Fruit fly (Drosophila melanogaster) whole organism, embryonic: ENCODE data around the gene Snx17.

Experiments used
- Atf-2 ChIP-seq: fragments of 200-800 bp; sonication (Bioruptor generic); optimal IDR thresholded peaks from 2 replicates; lab custom pipeline; 2016; ENCODE audit warnings: missing biosample characterization, missing genetic modification characterization
- BEAF-32 ChIP-seq: fragments of 200-800 bp; sonication (Bioruptor generic); optimal IDR thresholded peaks from 3 replicates; lab custom pipeline; 2017; ENCODE audit warnings: missing biosample characterization, missing genetic modification characterization, mild to moderate bottlenecking, moderate library complexity, missing genetic modification reagents
- CG10267 ChIP-seq: fragments of 200-800 bp; sonication (Bioruptor generic); optimal IDR thresholded peaks from 2 replicates; lab custom pipeline; 2018; ENCODE audit warnings: missing biosample characterization, mild to moderate bottlenecking, missing genetic modification characterization, moderate library complexity
- CG10565 ChIP-seq: fragments of 200-800 bp; sonication (Bioruptor generic); optimal IDR thresholded peaks from 3 replicates; lab custom pipeline; 2016; ENCODE audit warnings: missing biosample characterization, mild to moderate bottlenecking, missing genetic modification characterization
- CG11696 ChIP-seq: fragments of 200-800 bp; sonication (Bioruptor generic); IDR thresholded peaks from 2 replicates; pipeline ENCODE4 v1.3.6; 2022; ENCODE audit warnings: missing biosample characterization, missing genetic modification characterization
- CG11723 ChIP-seq: fragments of 200-800 bp; sonication (Bioruptor generic); optimal IDR thresholded peaks from 2 replicates; lab custom pipeline; 2017; ENCODE audit warnings: missing biosample characterization, mild to moderate bottlenecking, missing genetic modification characterization
- CG12299 ChIP-seq: fragments of 200-800 bp; sonication (Bioruptor generic); optimal IDR thresholded peaks from 2 replicates; lab custom pipeline; 2018; ENCODE audit warnings: missing biosample characterization, mild to moderate bottlenecking, missing genetic modification characterization
- CG12391 ChIP-seq: fragments of 200-800 bp; sonication (Bioruptor generic); optimal IDR thresholded peaks from 3 replicates; lab custom pipeline; 2018; ENCODE audit warnings: missing biosample characterization, mild to moderate bottlenecking, missing genetic modification characterization, moderate library complexity
- CG14860 ChIP-seq: fragments of 200-800 bp; sonication (Bioruptor generic); IDR thresholded peaks from 3 replicates; pipeline ENCODE4 v1.3.6; 2022; ENCODE audit warnings: missing biosample characterization, missing genetic modification characterization; ENCODE audit not compliant: partially characterized antibody
- CG15011 ChIP-seq: fragments of 200-800 bp; sonication (Bioruptor generic); optimal IDR thresholded peaks from 3 replicates; lab custom pipeline; 2018; ENCODE audit warnings: missing biosample characterization, mild to moderate bottlenecking, missing genetic modification characterization
- CG15073 ChIP-seq: fragments of 200-800 bp; sonication (Bioruptor generic); optimal IDR thresholded peaks from 2 replicates; lab custom pipeline; 2016; ENCODE audit warnings: missing biosample characterization, missing genetic modification characterization
- CG17359 ChIP-seq: fragments of 200-800 bp; sonication (Bioruptor generic); optimal IDR thresholded peaks from 3 replicates; lab custom pipeline; 2018; ENCODE audit warnings: missing biosample characterization, mild to moderate bottlenecking, missing genetic modification characterization, moderate library complexity
- CG30020 ChIP-seq: fragments of 200-800 bp; optimal IDR thresholded peaks from 2 replicates; lab custom pipeline; 2019; ENCODE audit warnings: missing biosample characterization, mild to moderate bottlenecking, missing genetic modification characterization, moderate library complexity
- CG32772 ChIP-seq: fragments of 200-800 bp; sonication (Bioruptor generic); IDR thresholded peaks from 2 replicates; pipeline ENCODE4 v1.3.6; 2022; ENCODE audit warnings: missing biosample characterization, missing genetic modification characterization
- CG6254 ChIP-seq: fragments of 200-800 bp; sonication (Bioruptor generic); optimal IDR thresholded peaks from 3 replicates; lab custom pipeline; 2017; ENCODE audit warnings: mild to moderate bottlenecking, missing biosample characterization, missing genetic modification reagents, missing genetic modification characterization
- CG6791 ChIP-seq: fragments of 200-800 bp; sonication (Bioruptor generic); IDR thresholded peaks from 3 replicates; pipeline ENCODE4 v1.3.6; 2022; ENCODE audit warnings: missing biosample characterization, missing genetic modification characterization; ENCODE audit not compliant: partially characterized antibody
- CG6813 ChIP-seq: fragments of 200-800 bp; sonication (Bioruptor generic); optimal IDR thresholded peaks from 2 replicates; lab custom pipeline; 2017; ENCODE audit warnings: missing biosample characterization, missing genetic modification characterization, mild to moderate bottlenecking, moderate library complexity, missing genetic modification reagents
- CG8359 ChIP-seq: fragments of 200-800 bp; sonication (Bioruptor generic); optimal IDR thresholded peaks from 2 replicates; lab custom pipeline; 2017; ENCODE audit warnings: missing biosample characterization, mild to moderate bottlenecking, missing genetic modification characterization, borderline replicate concordance
- CG8478 ChIP-seq: fragments of >200 bp; optimal IDR thresholded peaks from 2 replicates; lab custom pipeline; 2018
- CTCF ChIP-seq: fragments of 200-800 bp; sonication (Bioruptor generic); optimal IDR thresholded peaks from 2 replicates; lab custom pipeline; 2017; ENCODE audit warnings: missing biosample characterization, mild to moderate bottlenecking, missing genetic modification characterization, moderate library complexity
- Dek ChIP-seq: fragments of 200-800 bp; sonication (Bioruptor generic); optimal IDR thresholded peaks from 3 replicates; lab custom pipeline; 2019; ENCODE audit warnings: missing biosample characterization, mild to moderate bottlenecking, missing genetic modification characterization, moderate library complexity
- Dfd ChIP-seq, 2 experiments: fragments of >200 bp; optimal IDR thresholded peaks; 2 replicates each; lab custom pipeline; 2017; ENCODE audit warnings: missing biosample characterization in 2 of 2, missing genetic modification characterization in 2 of 2
- Dip2 ChIP-seq: fragments of 200-800 bp; sonication (Bioruptor generic); IDR thresholded peaks from 2 replicates; pipeline ENCODE4 v1.3.6; 2022; ENCODE audit warnings: missing biosample characterization, missing genetic modification characterization
- Dll ChIP-seq: fragments of 200-800 bp; sonication (Bioruptor generic); IDR thresholded peaks from 4 replicates; pipeline ENCODE4 v1.3.6; 2022; ENCODE audit warnings: missing biosample characterization, missing genetic modification characterization; ENCODE audit not compliant: partially characterized antibody
- E2f2 ChIP-seq: fragments of 200-800 bp; sonication (Bioruptor generic); IDR thresholded peaks from 2 replicates; pipeline ENCODE4 v1.3.6; 2022; ENCODE audit warnings: missing biosample characterization, missing genetic modification characterization
- ERR ChIP-seq: fragments of 200-800 bp; sonication (Bioruptor generic); optimal IDR thresholded peaks from 2 replicates; lab custom pipeline; 2016; ENCODE audit warnings: missing biosample characterization, missing genetic modification characterization
- Ets97D ChIP-seq: fragments of 200-800 bp; sonication (Bioruptor generic); optimal IDR thresholded peaks from 3 replicates; lab custom pipeline; 2016; ENCODE audit warnings: missing biosample characterization, missing genetic modification characterization
- Hey ChIP-seq: fragments of 200-800 bp; sonication (Bioruptor generic); optimal IDR thresholded peaks from 3 replicates; lab custom pipeline; 2018; ENCODE audit warnings: missing biosample characterization, mild to moderate bottlenecking, missing genetic modification characterization
- Lim3 ChIP-seq: fragments of 200-800 bp; sonication (Bioruptor generic); IDR thresholded peaks from 2 replicates; pipeline ENCODE4 v1.3.6; 2022; ENCODE audit warnings: missing biosample characterization, missing genetic modification characterization
- Tbp ChIP-seq: fragments of >200 bp; optimal IDR thresholded peaks from 2 replicates; lab custom pipeline; 2018; ENCODE audit warnings: missing biosample characterization, missing genetic modification characterization
- Trl ChIP-seq, 3 experiments: fragments of >200 bp in 2 of 3; fragments of 200-800 bp in 1 of 3; sonication (Bioruptor generic) in 1 of 3; optimal IDR thresholded peaks; 2 replicates in 1 of 3; 3 replicates in 2 of 3; lab custom pipeline; 2016 to 2017; ENCODE audit warnings: missing biosample characterization in 1 of 3, missing genetic modification characterization in 1 of 3
- ac ChIP-seq: fragments of 200-800 bp; sonication (Bioruptor generic); optimal IDR thresholded peaks from 3 replicates; lab custom pipeline; 2017; ENCODE audit warnings: missing biosample characterization, mild to moderate bottlenecking, missing genetic modification characterization
- amos ChIP-seq: fragments of 200-800 bp; sonication (Bioruptor generic); IDR thresholded peaks from 2 replicates; pipeline ENCODE4 v1.3.6; 2022; ENCODE audit warnings: missing biosample characterization, missing genetic modification characterization; ENCODE audit not compliant: partially characterized antibody
- cato ChIP-seq: fragments of 200-800 bp; sonication (Bioruptor generic); optimal IDR thresholded peaks from 2 replicates; lab custom pipeline; 2016; ENCODE audit warnings: missing biosample characterization, missing genetic modification characterization, borderline replicate concordance
- croc ChIP-seq: fragments of 200-800 bp; sonication (Bioruptor generic); conservative IDR thresholded peaks from 3 replicates; pipeline ENCODE4 v1.3.6; 2022; ENCODE audit warnings: missing biosample characterization, missing genetic modification characterization
- emc ChIP-seq: fragments of 200-800 bp; sonication (Bioruptor generic); optimal IDR thresholded peaks from 2 replicates; lab custom pipeline; 2016; ENCODE audit warnings: missing biosample characterization, missing genetic modification characterization
- esg ChIP-seq: fragments of 200-800 bp; sonication (Bioruptor generic); conservative IDR thresholded peaks from 2 replicates; pipeline ENCODE4 v1.3.6; 2022; ENCODE audit warnings: missing biosample characterization, missing genetic modification characterization
- eve ChIP-seq, 2 experiments: fragments of >200 bp; optimal IDR thresholded peaks; 2 replicates each; lab custom pipeline; 2017; ENCODE audit warnings: missing biosample characterization in 2 of 2, missing genetic modification characterization in 2 of 2
- ewg ChIP-seq: fragments of 200-800 bp; sonication (Bioruptor generic); optimal IDR thresholded peaks from 3 replicates; lab custom pipeline; 2017; ENCODE audit warnings: mild to moderate bottlenecking, missing biosample characterization, missing genetic modification reagents, missing genetic modification characterization
- fd64A ChIP-seq: fragments of 200-800 bp; sonication (Bioruptor generic); optimal IDR thresholded peaks from 3 replicates; lab custom pipeline; 2018; ENCODE audit warnings: missing biosample characterization, mild to moderate bottlenecking, missing genetic modification characterization
- ftz-f1 ChIP-seq: fragments of 200-800 bp; sonication (Bioruptor generic); optimal IDR thresholded peaks from 2 replicates; lab custom pipeline; 2016; ENCODE audit warnings: missing biosample characterization, missing genetic modification characterization
- gce ChIP-seq: fragments of 200-800 bp; sonication (Bioruptor generic); IDR thresholded peaks from 3 replicates; pipeline ENCODE4 v1.3.6; 2022; ENCODE audit warnings: missing biosample characterization, missing genetic modification characterization
- gro ChIP-seq: fragments of 200-800 bp; sonication (Bioruptor generic); optimal IDR thresholded peaks from 2 replicates; lab custom pipeline; 2016; ENCODE audit warnings: missing biosample characterization, missing genetic modification characterization
- inv ChIP-seq: fragments of 200-800 bp; sonication (Bioruptor generic); IDR thresholded peaks from 2 replicates; pipeline ENCODE4 v1.3.6; 2022; ENCODE audit warnings: missing biosample characterization, missing genetic modification characterization; ENCODE audit not compliant: partially characterized antibody
- jumu ChIP-seq: fragments of 200-800 bp; sonication (Bioruptor generic); optimal IDR thresholded peaks from 3 replicates; lab custom pipeline; 2016; ENCODE audit warnings: missing biosample characterization, missing genetic modification characterization
- lab ChIP-seq: fragments of 200-800 bp; sonication (Bioruptor generic); optimal IDR thresholded peaks from 3 replicates; lab custom pipeline; 2017; ENCODE audit warnings: missing biosample characterization, missing genetic modification characterization, mild to moderate bottlenecking, moderate library complexity, missing genetic modification reagents
- nom ChIP-seq: fragments of 200-800 bp; sonication (Bioruptor generic); optimal IDR thresholded peaks from 2 replicates; lab custom pipeline; 2017; ENCODE audit warnings: missing biosample characterization, missing genetic modification characterization, mild to moderate bottlenecking, moderate library complexity, missing genetic modification reagents
- run ChIP-seq: fragments of 200-800 bp; sonication (Bioruptor generic); optimal IDR thresholded peaks from 3 replicates; lab custom pipeline; 2018; ENCODE audit warnings: missing biosample characterization, mild to moderate bottlenecking, missing genetic modification characterization
- unc-4 ChIP-seq: fragments of 200-800 bp; sonication (Bioruptor generic); IDR thresholded peaks from 2 replicates; pipeline ENCODE4 v1.3.6; 2022; ENCODE audit warnings: missing biosample characterization, missing genetic modification characterization; ENCODE audit not compliant: partially characterized antibody
- vfl ChIP-seq: fragments of 200-800 bp; sonication (Bioruptor generic); optimal IDR thresholded peaks from 2 replicates; lab custom pipeline; 2016; ENCODE audit warnings: missing biosample characterization, missing genetic modification characterization
- yki ChIP-seq: fragments of >200 bp; optimal IDR thresholded peaks from 3 replicates; lab custom pipeline; 2018

The Snx17 gene

dm6 chr2L:10255725-10256158 lies 49.0 kb upstream of the Snx17 start, which contains the start of gene CG5676 (continued):
- TF ChIP-seq CG12391 (no peak), gce (GFP tag; lab: Robert Waterston, UW) (no peak), nom (GFP tag; lab: Kevin White, UChicago) (peak; percentile 4), emc (GFP tag; lab: Kevin White, UChicago) (no peak), ewg (no peak), fd64A (GFP tag; lab: Kevin White, UChicago) (no peak), CG11723 (peak; percentile 51), Dek (tag; lab: Kevin White, UChicago) (no peak), Tbp (GFP tag; lab: Kevin White, UChicago) (no peak), CG30020 (tag; lab: Kevin White, UChicago) (peak; percentile 99), cato (GFP tag; lab: Kevin White, UChicago) (no peak), E2f2 (0 out of 2 replicates have a peak, but pooled peaks have one; percentile 8), CG17359 (tag; lab: Kevin White, UChicago) (no peak), CG12299 (tag; lab: Kevin White, UChicago) (no peak), amos (GFP tag; lab: Robert Waterston, UW) (no peak), ERR (GFP tag; lab: Kevin White, UChicago) (no peak), Trl (optimal IDR thresholded peaks at IDR 0.05; lab: Kevin White, UChicago) (no peak), Trl (GFP tag; optimal IDR thresholded peaks at IDR 0.05; lab: Kevin White, UChicago) (no peak), CG15011 (no peak), yki (lab: Kevin White, UChicago) (no peak), CG6254 (GFP tag; lab: Kevin White, UChicago) (no peak), inv (GFP tag; lab: Robert Waterston, UW) (no peak), esg (GFP tag; lab: Robert Waterston, UW) (no peak), eve (GFP tag; optimal IDR thresholded peaks at IDR 0.05; lab: Kevin White, UChicago) (peak in 1 of 2 experiments; percentile 45), Hey (no peak), CTCF (GFP tag; lab: Kevin White, UChicago) (no peak), Ets97D (peak; percentile 26), run (tag; lab: Kevin White, UChicago) (no peak), Dip2 (GFP tag; lab: Robert Waterston, UW) (no peak), CG10267 (peak; percentile 17), CG8359 (no peak), CG6813 (no peak), gro (GFP tag; lab: Kevin White, UChicago) (no peak), Dfd (GFP tag; optimal IDR thresholded peaks at IDR 0.05; lab: Kevin White, UChicago) (no peak), BEAF-32 (peak; percentile 31), Atf-2 (GFP tag; lab: Kevin White, UChicago) (no peak), CG32772 (GFP tag; lab: Robert Waterston, UW) (no peak), ac (GFP tag; lab: Kevin White, UChicago) (no peak), jumu (GFP tag; lab: Kevin White, UChicago) (no peak), ftz-f1 (GFP tag; lab: Kevin White, UChicago) (no peak), CG10565 (GFP tag; lab: Kevin White, UChicago) (no peak), vfl (GFP tag; lab: Kevin White, UChicago) (no peak), CG11696 (GFP tag; lab: Robert Waterston, UW) (no peak), croc (GFP tag; lab: Robert Waterston, UW) (no peak), lab (GFP tag; lab: Kevin White, UChicago) (no peak), CG15073 (GFP tag; lab: Kevin White, UChicago) (no peak), CG6791 (GFP tag; lab: Robert Waterston, UW) (peak; percentile 20; the same call in 1 of the 3 replicates), Dll (GFP tag; lab: Robert Waterston, UW) (0 out of 4 replicates have a peak, but pooled peaks have one; percentile 34), Lim3 (GFP tag; lab: Robert Waterston, UW) (no peak), unc-4 (GFP tag; lab: Robert Waterston, UW) (no peak), CG14860 (GFP tag; lab: Robert Waterston, UW) (no peak), CG8478 (lab: Kevin White, UChicago) (no peak)
